Worm (Caenorhabditis elegans): Measurements from ENCODE around the gene ZC412.3.
A peak's percentile ranks its signal among the peaks of the same experiment; 100 is the strongest.

Gene ZC412.3

DNA sequence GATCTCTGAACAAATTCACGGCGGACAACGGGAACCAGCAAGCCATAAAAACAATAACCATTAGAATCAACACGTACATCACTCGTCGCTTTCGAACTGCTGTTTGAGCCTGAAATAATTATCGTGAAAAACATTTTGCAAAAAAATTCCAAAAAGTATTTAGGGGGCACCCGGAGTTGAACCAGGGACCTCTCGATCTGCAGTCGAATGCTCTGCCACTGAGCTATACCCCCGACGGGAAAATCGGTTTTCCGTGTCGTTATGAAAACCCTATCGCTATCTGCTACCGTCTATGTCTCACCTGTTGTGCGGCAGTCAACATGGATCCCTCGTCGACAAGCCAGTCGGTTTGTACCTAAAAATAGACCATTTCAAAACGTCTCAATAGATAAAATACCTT is 15.7 kb downstream of the ZC412.3 start:
- TF ChIP-seq ztf-11 (tag; optimal IDR thresholded peaks at IDR 0.05) (no peak), nhr-21 (tag; optimal IDR thresholded peaks at IDR 0.05) (no peak), nhr-6 (tag; optimal IDR thresholded peaks at IDR 0.05) (no peak), snpc-4 (tag; optimal IDR thresholded peaks at IDR 0.05) (peak; percentile 58), peb-1 (tag; optimal IDR thresholded peaks at IDR 0.05) (no peak), unc-62 (GFP tag; optimal IDR thresholded peaks at IDR 0.05) (no peak), nhr-12 (tag; optimal IDR thresholded peaks at IDR 0.05) (no peak), ztf-1 (GFP tag; conservative IDR thresholded peaks at IDR 0.05) (no peak), ceh-16 (tag; optimal IDR thresholded peaks at IDR 0.05) (no peak), ceh-82 (tag; optimal IDR thresholded peaks at IDR 0.05) (no peak), elt-1 (tag; optimal IDR thresholded peaks at IDR 0.05) (no peak), aly-2 (tag; optimal IDR thresholded peaks at IDR 0.05) (no peak), unc-55 (GFP tag; optimal IDR thresholded peaks at IDR 0.05) (peak; percentile 17), C34F6.9 (tag; optimal IDR thresholded peaks at IDR 0.05) (no peak), nhr-129 (tag; optimal IDR thresholded peaks at IDR 0.05) (peak; percentile 31), ztf-4 (tag; optimal IDR thresholded peaks at IDR 0.05) (no peak), lin-11 (tag; optimal IDR thresholded peaks at IDR 0.05) (peak; percentile 21), dmd-4 (tag; optimal IDR thresholded peaks at IDR 0.05) (no peak), nhr-77 (tag; optimal IDR thresholded peaks at IDR 0.05) (no peak), sma-3 (GFP tag; optimal IDR thresholded peaks at IDR 0.05) (no peak), mbf-1 (tag; optimal IDR thresholded peaks at IDR 0.05) (no peak), Y55F3AM.14 (GFP tag; optimal IDR thresholded peaks at IDR 0.05) (no peak), crh-2 (tag; optimal IDR thresholded peaks at IDR 0.05) (no peak), skn-1 (tag; optimal IDR thresholded peaks at IDR 0.05) (no peak), nhr-23 (tag; optimal IDR thresholded peaks at IDR 0.05) (no peak), mdl-1 (tag; optimal IDR thresholded peaks at IDR 0.05) (no peak), nhr-11 (tag; optimal IDR thresholded peaks at IDR 0.05) (no peak), lsy-2 (tag; optimal IDR thresholded peaks at IDR 0.05) (no peak), mab-5 (tag; optimal IDR thresholded peaks at IDR 0.05) (no peak), ama-1 (optimal IDR thresholded peaks at IDR 0.05) (no peak), ZK546.5 (tag; optimal IDR thresholded peaks at IDR 0.05) (no peak), elt-3 (tag; optimal IDR thresholded peaks at IDR 0.05) (no peak), sma-9 (GFP tag; optimal IDR thresholded peaks at IDR 0.05) (peak; percentile 23), sma-9 (tag; optimal IDR thresholded peaks at IDR 0.05) (no peak), blmp-1 (tag; optimal IDR thresholded peaks at IDR 0.05; ENCODE audit: insufficient read depth) (no peak), lin-39 (tag; optimal IDR thresholded peaks at IDR 0.05) (no peak), fos-1 (tag; optimal IDR thresholded peaks at IDR 0.05) (no peak), R02D3.7 (tag; optimal IDR thresholded peaks at IDR 0.05) (no peak), F13H6.1 (tag; optimal IDR thresholded peaks at IDR 0.05) (no peak), gmeb-1 (tag; optimal IDR thresholded peaks at IDR 0.05) (peak; percentile 37)

DNA sequence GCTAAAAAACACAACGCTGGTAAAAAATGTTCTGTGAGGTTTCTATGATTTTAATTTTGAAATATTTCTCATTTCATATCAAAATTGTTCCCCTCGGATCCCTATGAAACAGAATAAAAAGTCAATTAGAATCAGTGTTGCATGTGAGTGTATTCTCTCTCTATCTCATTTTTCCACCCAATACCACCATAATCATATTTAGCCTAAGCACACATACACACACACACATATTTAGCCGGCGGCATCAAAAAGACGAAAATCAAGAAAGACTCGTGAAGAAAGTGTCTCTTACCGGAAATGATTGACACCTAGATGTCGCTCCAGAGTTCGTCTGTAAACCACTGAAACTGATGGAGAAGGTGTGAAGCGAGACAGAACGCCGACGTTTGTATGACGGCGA is 17.1 kb downstream of the ZC412.3 start:
- TF ChIP-seq ceh-82 (tag; optimal IDR thresholded peaks at IDR 0.05) (no peak), nhr-23 (tag; optimal IDR thresholded peaks at IDR 0.05) (no peak), Y55F3AM.14 (GFP tag; optimal IDR thresholded peaks at IDR 0.05) (no peak), snpc-4 (tag; optimal IDR thresholded peaks at IDR 0.05) (no peak), nhr-21 (tag; optimal IDR thresholded peaks at IDR 0.05) (no peak), nhr-12 (tag; optimal IDR thresholded peaks at IDR 0.05) (no peak), fos-1 (tag; optimal IDR thresholded peaks at IDR 0.05) (no peak), egl-27 (tag; optimal IDR thresholded peaks at IDR 0.05) (no peak), nhr-11 (tag; optimal IDR thresholded peaks at IDR 0.05) (no peak), nhr-25 (tag; optimal IDR thresholded peaks at IDR 0.05) (no peak), lin-39 (tag; optimal IDR thresholded peaks at IDR 0.05) (no peak), ama-1 (optimal IDR thresholded peaks at IDR 0.05) (no peak), elt-1 (tag; optimal IDR thresholded peaks at IDR 0.05) (no peak), ceh-16 (tag; optimal IDR thresholded peaks at IDR 0.05) (no peak), sma-9 (GFP tag; optimal IDR thresholded peaks at IDR 0.05) (no peak), sma-9 (tag; optimal IDR thresholded peaks at IDR 0.05) (no peak), C34F6.9 (tag; optimal IDR thresholded peaks at IDR 0.05) (no peak), unc-39 (tag; optimal IDR thresholded peaks at IDR 0.05) (no peak), ztf-1 (GFP tag; conservative IDR thresholded peaks at IDR 0.05) (no peak), nhr-77 (tag; optimal IDR thresholded peaks at IDR 0.05) (no peak), mbf-1 (tag; optimal IDR thresholded peaks at IDR 0.05) (no peak)
